Fruit fly (Drosophila melanogaster) whole organism, adult: ENCODE data around the gene Mic26-27.
A peak's percentile ranks its signal among the peaks of the same experiment; 100 is the strongest.

Experiments used
- CG11617 ChIP-seq: fragments of 200-800 bp; sonication (Bioruptor generic); optimal IDR thresholded peaks from 2 replicates; lab custom pipeline; 2017; ENCODE audit warnings: mild to moderate bottlenecking, missing biosample characterization, missing genetic modification reagents, missing genetic modification characterization
- CG12768 ChIP-seq: fragments of 200-800 bp; sonication (Bioruptor generic); optimal IDR thresholded peaks from 2 replicates; lab custom pipeline; 2017; ENCODE audit warnings: missing biosample characterization, missing genetic modification characterization, mild to moderate bottlenecking, moderate library complexity, missing genetic modification reagents
- CG14711 ChIP-seq: fragments of 200-800 bp; sonication (Bioruptor generic); optimal IDR thresholded peaks from 2 replicates; lab custom pipeline; 2018; ENCODE audit warnings: missing biosample characterization, mild to moderate bottlenecking, missing genetic modification characterization, moderate library complexity
- CG1620 ChIP-seq: fragments of 200-800 bp; sonication (Bioruptor generic); optimal IDR thresholded peaks from 2 replicates; lab custom pipeline; 2016; ENCODE audit warnings: missing biosample characterization, missing genetic modification characterization
- CG33017 ChIP-seq: fragments of 200-800 bp; sonication (Bioruptor generic); optimal IDR thresholded peaks from 2 replicates; lab custom pipeline; 2018; ENCODE audit warnings: missing biosample characterization, mild to moderate bottlenecking, missing genetic modification characterization, moderate library complexity
- CG5204 ChIP-seq: fragments of 200-800 bp; sonication (Bioruptor generic); optimal IDR thresholded peaks from 2 replicates; lab custom pipeline; 2016; ENCODE audit warnings: missing biosample characterization, missing genetic modification characterization
- CG7045 ChIP-seq: fragments of 200-800 bp; sonication (Bioruptor generic); optimal IDR thresholded peaks from 2 replicates; lab custom pipeline; 2017; ENCODE audit warnings: missing biosample characterization, mild to moderate bottlenecking, missing genetic modification characterization
- CG7101 ChIP-seq: fragments of 200-800 bp; sonication (Bioruptor generic); optimal IDR thresholded peaks from 2 replicates; lab custom pipeline; 2018; ENCODE audit warnings: missing biosample characterization, mild to moderate bottlenecking, missing genetic modification characterization, moderate library complexity
- Clk ChIP-seq: fragments of 200-800 bp; sonication (Bioruptor generic); optimal IDR thresholded peaks from 2 replicates; lab custom pipeline; 2017; ENCODE audit warnings: missing biosample characterization, missing genetic modification characterization
- Crg-1 ChIP-seq: fragments of 200-800 bp; sonication (Bioruptor generic); optimal IDR thresholded peaks from 2 replicates; lab custom pipeline; 2016; ENCODE audit warnings: missing biosample characterization, missing genetic modification characterization
- Hr96 ChIP-seq: fragments of 200-800 bp; sonication (Bioruptor generic); optimal IDR thresholded peaks from 2 replicates; lab custom pipeline; 2016; ENCODE audit warnings: missing biosample characterization, missing genetic modification characterization
- Mnt ChIP-seq: fragments of 200-800 bp; sonication (Bioruptor generic); optimal IDR thresholded peaks from 2 replicates; lab custom pipeline; 2016; ENCODE audit warnings: missing biosample characterization, mild to moderate bottlenecking, missing genetic modification characterization
- bab1 ChIP-seq: fragments of 200-800 bp; sonication (Bioruptor generic); optimal IDR thresholded peaks from 3 replicates; lab custom pipeline; 2019; ENCODE audit warnings: missing biosample characterization, mild to moderate bottlenecking, missing genetic modification characterization, moderate library complexity
- cic ChIP-seq: fragments of 200-800 bp; sonication (Bioruptor generic); optimal IDR thresholded peaks from 2 replicates; lab custom pipeline; 2017; ENCODE audit warnings: missing biosample characterization, mild to moderate bottlenecking, missing genetic modification characterization, moderate library complexity
- cnc ChIP-seq, 2 experiments: fragments of >200 bp; optimal IDR thresholded peaks; 2 replicates each; lab custom pipeline; 2017
- kay ChIP-seq: fragments of 200-800 bp; sonication (Bioruptor generic); peaks from one replicate; lab custom pipeline; 2016; ENCODE audit warnings: missing biosample characterization, missing genetic modification characterization, borderline replicate concordance
- ovo ChIP-seq: fragments of 200-800 bp; sonication (Bioruptor generic); optimal IDR thresholded peaks from 2 replicates; lab custom pipeline; 2016; ENCODE audit warnings: missing biosample characterization, missing genetic modification characterization
- pad ChIP-seq: fragments of 200-800 bp; sonication (Bioruptor generic); optimal IDR thresholded peaks from 3 replicates; lab custom pipeline; 2017; ENCODE audit warnings: missing biosample characterization, missing genetic modification characterization, mild to moderate bottlenecking, moderate library complexity, missing genetic modification reagents
- tj ChIP-seq: fragments of 200-800 bp; sonication (Bioruptor generic); optimal IDR thresholded peaks from 3 replicates; lab custom pipeline; 2017; ENCODE audit warnings: missing biosample characterization, mild to moderate bottlenecking, missing genetic modification characterization, moderate library complexity
- toe ChIP-seq: fragments of 200-800 bp; sonication (Bioruptor generic); optimal IDR thresholded peaks from 2 replicates; lab custom pipeline; 2016; ENCODE audit warnings: missing biosample characterization, missing genetic modification characterization

Gene Mic26-27

DNA sequence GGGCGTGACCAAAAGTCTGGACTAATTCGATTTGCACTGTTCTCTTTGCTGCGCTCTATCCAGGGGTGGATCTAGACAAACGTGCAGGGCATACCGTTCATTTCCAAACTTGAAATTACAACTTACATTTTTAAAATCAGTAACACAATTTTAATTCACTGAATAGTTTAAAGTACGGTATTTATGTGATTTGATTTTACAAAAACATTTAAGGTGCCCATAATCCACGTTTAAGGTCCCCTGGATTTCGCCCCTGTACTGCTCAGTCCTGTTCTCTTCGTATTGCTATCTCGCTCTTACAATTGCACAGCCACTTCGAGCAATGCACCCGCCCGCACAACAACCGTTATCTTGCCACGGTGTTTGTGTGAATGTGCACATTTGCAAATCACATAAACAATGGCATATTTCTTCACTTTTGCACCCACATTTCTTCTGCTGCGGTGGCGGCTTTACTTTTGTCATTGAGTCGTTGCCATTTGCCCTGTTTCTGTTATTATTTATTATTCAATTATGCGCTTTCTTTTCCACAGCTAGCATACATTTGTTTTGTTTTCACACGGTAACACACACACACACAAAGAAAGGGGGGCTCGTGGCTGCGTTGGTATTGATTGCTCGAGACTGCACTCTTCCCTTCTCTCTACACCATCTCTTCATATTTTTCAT, 48.9 kb downstream of the Mic26-27 start:
- TF ChIP-seq CG33017 (tag; lab: Kevin White, UChicago) (peak; percentile 97), Mnt (peak; percentile 93), CG5204 (GFP tag; lab: Kevin White, UChicago) (peak; percentile 92), pad (peak; percentile 96), CG11617 (GFP tag; lab: Kevin White, UChicago) (peak; percentile 94), Hr96 (peak; percentile 96), Clk (GFP tag; lab: Kevin White, UChicago) (peak; percentile 82), Crg-1 (GFP tag; lab: Kevin White, UChicago) (peak; percentile 95), tj (GFP tag; lab: Kevin White, UChicago) (peak; percentile 68), CG14711 (tag; lab: Kevin White, UChicago) (peak; percentile 96), CG1620 (peak; percentile 95), kay (peak; percentile 86), CG7101 (tag; lab: Kevin White, UChicago) (peak; percentile 98), bab1 (GFP tag; lab: Kevin White, UChicago) (peak; percentile 97), cnc (optimal IDR thresholded peaks at IDR 0.05; lab: Kevin White, UChicago) (peak in 1 of 2 experiments; percentile 16), CG12768 (GFP tag; lab: Kevin White, UChicago) (peak; percentile 97), cic (GFP tag; lab: Kevin White, UChicago) (peak; percentile 64), CG7045 (GFP tag; lab: Kevin White, UChicago) (peak; percentile 94), ovo (GFP tag; lab: Kevin White, UChicago) (peak; percentile 99), toe (GFP tag; lab: Kevin White, UChicago) (peak; percentile 94)

- TF ChIP-seq Crg-1 (GFP tag; lab: Kevin White, UChicago) (peak; percentile 14), CG7101 (tag; lab: Kevin White, UChicago) (peak; percentile 9), CG7045 (GFP tag; lab: Kevin White, UChicago) (peak; percentile 24), ovo (GFP tag; lab: Kevin White, UChicago) (peak; percentile 62), bab1 (GFP tag; lab: Kevin White, UChicago) (no peak)
These were observed 51.7 kb downstream of the Mic26-27 start for dm6 chr3R:16094918-16095317.
